1 fruit fly cellular context compared by ENCODE assay signal in the genomic region with DNA sequence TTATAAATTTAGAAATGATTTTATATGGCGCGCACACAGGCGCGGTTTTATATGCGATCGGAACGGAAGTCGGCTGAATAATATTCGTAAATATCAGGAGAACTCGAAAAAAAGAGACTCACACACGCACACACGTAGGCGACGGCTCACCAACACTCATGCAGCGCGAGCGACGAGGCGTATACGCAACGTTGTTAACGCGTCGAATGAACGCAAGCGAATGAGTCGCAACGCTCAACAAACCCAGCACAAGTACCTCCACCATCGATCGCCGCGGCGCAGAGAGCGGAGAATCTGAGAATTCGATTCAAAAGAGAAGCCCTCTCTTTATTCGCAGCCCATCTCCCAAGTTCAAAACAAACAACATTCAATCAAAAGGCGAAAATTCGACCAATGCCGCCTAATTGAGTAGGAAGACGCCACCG.
TF ChIP-seq lines count a peak whose summit lies in the region.

No protein-coding gene starts in this region.

TF ChIP-seq in whole organism, embryonic, 481 proteins besides CTCF, POLR2A, EP300 and RAD21 (continued from another document):
- TF ChIP-seq vvl (GFP tag; IDR thresholded peaks at IDR 0.05; lab: Robert Waterston, UW), result peak; percentile 76
